Fruit fly (Drosophila melanogaster) whole organism, adult: ENCODE results near the gene Spn28Da.

Experiments
- CG11617 ChIP-seq: fragments of 200-800 bp; sonication (Bioruptor generic); optimal IDR thresholded peaks from 2 replicates; lab custom pipeline; 2017; ENCODE audit warnings: mild to moderate bottlenecking, missing biosample characterization, missing genetic modification reagents, missing genetic modification characterization
- CG12768 ChIP-seq: fragments of 200-800 bp; sonication (Bioruptor generic); optimal IDR thresholded peaks from 2 replicates; lab custom pipeline; 2017; ENCODE audit warnings: missing biosample characterization, missing genetic modification characterization, mild to moderate bottlenecking, moderate library complexity, missing genetic modification reagents
- CG14711 ChIP-seq: fragments of 200-800 bp; sonication (Bioruptor generic); optimal IDR thresholded peaks from 2 replicates; lab custom pipeline; 2018; ENCODE audit warnings: missing biosample characterization, mild to moderate bottlenecking, missing genetic modification characterization, moderate library complexity
- CG1620 ChIP-seq: fragments of 200-800 bp; sonication (Bioruptor generic); optimal IDR thresholded peaks from 2 replicates; lab custom pipeline; 2016; ENCODE audit warnings: missing biosample characterization, missing genetic modification characterization
- CG7045 ChIP-seq: fragments of 200-800 bp; sonication (Bioruptor generic); optimal IDR thresholded peaks from 2 replicates; lab custom pipeline; 2017; ENCODE audit warnings: missing biosample characterization, mild to moderate bottlenecking, missing genetic modification characterization
- CG7101 ChIP-seq: fragments of 200-800 bp; sonication (Bioruptor generic); optimal IDR thresholded peaks from 2 replicates; lab custom pipeline; 2018; ENCODE audit warnings: missing biosample characterization, mild to moderate bottlenecking, missing genetic modification characterization, moderate library complexity
- Clk ChIP-seq: fragments of 200-800 bp; sonication (Bioruptor generic); optimal IDR thresholded peaks from 2 replicates; lab custom pipeline; 2017; ENCODE audit warnings: missing biosample characterization, missing genetic modification characterization
- Hr96 ChIP-seq: fragments of 200-800 bp; sonication (Bioruptor generic); optimal IDR thresholded peaks from 2 replicates; lab custom pipeline; 2016; ENCODE audit warnings: missing biosample characterization, missing genetic modification characterization
- cic ChIP-seq: fragments of 200-800 bp; sonication (Bioruptor generic); optimal IDR thresholded peaks from 2 replicates; lab custom pipeline; 2017; ENCODE audit warnings: missing biosample characterization, mild to moderate bottlenecking, missing genetic modification characterization, moderate library complexity
- kay ChIP-seq: fragments of 200-800 bp; sonication (Bioruptor generic); peaks from one replicate; lab custom pipeline; 2016; ENCODE audit warnings: missing biosample characterization, missing genetic modification characterization, borderline replicate concordance
- ovo ChIP-seq: fragments of 200-800 bp; sonication (Bioruptor generic); optimal IDR thresholded peaks from 2 replicates; lab custom pipeline; 2016; ENCODE audit warnings: missing biosample characterization, missing genetic modification characterization
- pad ChIP-seq: fragments of 200-800 bp; sonication (Bioruptor generic); optimal IDR thresholded peaks from 3 replicates; lab custom pipeline; 2017; ENCODE audit warnings: missing biosample characterization, missing genetic modification characterization, mild to moderate bottlenecking, moderate library complexity, missing genetic modification reagents
- toe ChIP-seq: fragments of 200-800 bp; sonication (Bioruptor generic); optimal IDR thresholded peaks from 2 replicates; lab custom pipeline; 2016; ENCODE audit warnings: missing biosample characterization, missing genetic modification characterization

DNA sequence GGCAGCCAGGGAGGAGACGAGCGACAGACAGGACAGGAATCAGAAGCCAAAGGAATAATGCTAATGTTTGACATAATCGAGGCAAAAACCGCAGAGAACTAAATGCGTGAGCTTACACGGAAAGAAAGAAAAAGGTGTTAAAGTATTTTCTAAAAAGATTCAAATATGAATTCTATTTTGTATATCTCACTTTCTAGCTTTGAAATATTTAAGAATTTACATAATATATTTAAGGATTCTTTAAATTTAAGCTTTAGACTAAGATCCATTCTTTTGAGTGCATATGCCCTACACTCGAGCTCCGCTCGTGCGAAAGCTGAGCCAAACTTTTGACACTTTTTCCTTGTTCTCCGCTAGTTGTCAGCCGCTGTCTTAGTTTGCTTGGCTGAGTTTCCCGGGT is 42.3 kb upstream of the Spn28Da start:
- TF ChIP-seq pad (GFP tag; lab: Kevin White, UChicago), result no peak
- no peak for TF ChIP-seq toe
- no peak for TF ChIP-seq CG12768 (GFP tag; lab: Kevin White, UChicago)
- TF ChIP-seq cic, result no peak
- no peak for TF ChIP-seq CG11617 (GFP tag; lab: Kevin White, UChicago)
- no peak for TF ChIP-seq Hr96 (GFP tag; lab: Kevin White, UChicago)
- TF ChIP-seq ovo (GFP tag; lab: Kevin White, UChicago), result no peak
- no peak for TF ChIP-seq kay (GFP tag; lab: Kevin White, UChicago)
- TF ChIP-seq CG14711, result no peak
- TF ChIP-seq CG1620 (GFP tag; lab: Kevin White, UChicago), result no peak
- TF ChIP-seq CG7101 (tag; lab: Kevin White, UChicago), result no peak
- no peak for TF ChIP-seq CG7045 (GFP tag; lab: Kevin White, UChicago)
- TF ChIP-seq Clk, result no peak
